Worm (Caenorhabditis elegans): Measurements from ENCODE around the gene acl-12.

- TF ChIP-seq nhr-28 (tag; optimal IDR thresholded peaks at IDR 0.05) (no peak), unc-62 (GFP tag; optimal IDR thresholded peaks at IDR 0.05) (no peak), cnd-1 (tag; optimal IDR thresholded peaks at IDR 0.05) (no peak), pha-4 (tag; optimal IDR thresholded peaks at IDR 0.05) (no peak), elt-1 (tag; optimal IDR thresholded peaks at IDR 0.05; ENCODE audit: borderline replicate concordance, insufficient read depth) (no peak), blmp-1 (tag; optimal IDR thresholded peaks at IDR 0.05) (no peak), nhr-237 (tag; optimal IDR thresholded peaks at IDR 0.05) (no peak), lin-13 (tag; optimal IDR thresholded peaks at IDR 0.05) (no peak), ztf-11 (tag; optimal IDR thresholded peaks at IDR 0.05) (no peak), snpc-4 (tag; optimal IDR thresholded peaks at IDR 0.05) (no peak), flh-1 (GFP tag; optimal IDR thresholded peaks at IDR 0.05) (no peak), sptf-1 (tag; optimal IDR thresholded peaks at IDR 0.05) (no peak)
These were observed 33.3 kb downstream of the acl-12 start for ce11 chrX:7409030-7409429.
